Worm (Caenorhabditis elegans) whole organism, mixed stage, embryonic: ENCODE measurements around the gene K01A12.3.

Experiments used
- M03D4.4 ChIP-seq: sonication (generic microtip); optimal IDR thresholded peaks from 2 replicates; lab custom pipeline; 2017; ENCODE audit warnings: mild to moderate bottlenecking, missing genetic modification characterization, missing compliant biosample characterization
- bed-3 ChIP-seq: fragments of 200-800 bp; sonication (Bioruptor generic); optimal IDR thresholded peaks from 3 replicates; lab custom pipeline; 2018; ENCODE audit warnings: mild to moderate bottlenecking, missing genetic modification characterization, moderate library complexity, missing compliant biosample characterization
- blmp-1 ChIP-seq: fragments of 150-350 bp; optimal IDR thresholded peaks from 2 replicates; lab custom pipeline; 2014; ENCODE audit warnings: missing biosample characterization, missing genetic modification characterization
- ceh-43 ChIP-seq: fragments of 200-800 bp; sonication (Bioruptor generic); optimal IDR thresholded peaks from 2 replicates; lab custom pipeline; 2018; ENCODE audit warnings: mild to moderate bottlenecking, missing genetic modification characterization, moderate library complexity, missing compliant biosample characterization
- ces-1 ChIP-seq: fragments of 150-350 bp; optimal IDR thresholded peaks from 2 replicates; lab custom pipeline; 2014; ENCODE audit warnings: missing biosample characterization, missing genetic modification reagents, missing genetic modification characterization
- cnd-1 ChIP-seq: fragments of 200-800 bp; sonication (Bioruptor generic); optimal IDR thresholded peaks from 2 replicates; lab custom pipeline; 2018; ENCODE audit warnings: mild to moderate bottlenecking, missing genetic modification characterization, missing compliant biosample characterization
- drap-1 ChIP-seq: fragments of 200-800 bp; sonication (Bioruptor generic); optimal IDR thresholded peaks from 3 replicates; lab custom pipeline; 2018; ENCODE audit warnings: mild to moderate bottlenecking, missing genetic modification characterization, missing compliant biosample characterization
- hlh-1 ChIP-seq: fragments of 150-350 bp; optimal IDR thresholded peaks from 2 replicates; lab custom pipeline; 2014; ENCODE audit warnings: missing biosample characterization, missing genetic modification reagents, missing genetic modification characterization
- lin-32 ChIP-seq: fragments of 200-800 bp; sonication (Bioruptor generic); optimal IDR thresholded peaks from 2 replicates; lab custom pipeline; 2018; ENCODE audit warnings: mild to moderate bottlenecking, missing genetic modification characterization, missing compliant biosample characterization
- mab-5 ChIP-seq: fragments of 150-350 bp; optimal IDR thresholded peaks from 2 replicates; lab custom pipeline; 2014; ENCODE audit warnings: missing biosample characterization, missing genetic modification characterization
- mls-2 ChIP-seq: sonication (generic microtip); optimal IDR thresholded peaks from 2 replicates; lab custom pipeline; 2016; ENCODE audit warnings: mild to moderate bottlenecking, missing genetic modification characterization, moderate library complexity, missing compliant biosample characterization
- nhr-12 ChIP-seq: fragments of 150-350 bp; optimal IDR thresholded peaks from 2 replicates; lab custom pipeline; 2014; ENCODE audit warnings: missing biosample characterization, missing genetic modification characterization
- nhr-237 ChIP-seq: fragments of 150-350 bp; optimal IDR thresholded peaks from 2 replicates; lab custom pipeline; 2014; ENCODE audit warnings: missing biosample characterization, missing genetic modification characterization
- sem-2 ChIP-seq: fragments of 200-800 bp; sonication (Bioruptor generic); optimal IDR thresholded peaks from 2 replicates; lab custom pipeline; 2018; ENCODE audit warnings: mild to moderate bottlenecking, missing genetic modification characterization, missing compliant biosample characterization
- snpc-4 ChIP-seq: fragments of 150-350 bp; optimal IDR thresholded peaks from 2 replicates; lab custom pipeline; 2014; ENCODE audit warnings: missing biosample characterization, missing genetic modification characterization
- unc-120 ChIP-seq: sonication (generic microtip); optimal IDR thresholded peaks from 2 replicates; lab custom pipeline; 2017; ENCODE audit warnings: missing genetic modification characterization, missing compliant biosample characterization; ENCODE audit not compliant: poor library complexity, severe bottlenecking
- unc-39 ChIP-seq: fragments of 150-350 bp; optimal IDR thresholded peaks from 2 replicates; lab custom pipeline; 2014; ENCODE audit warnings: missing biosample characterization, missing genetic modification characterization
- zip-8 ChIP-seq: fragments of 150-350 bp; optimal IDR thresholded peaks from 2 replicates; lab custom pipeline; 2014; ENCODE audit warnings: missing biosample characterization, missing genetic modification characterization
- ztf-11 ChIP-seq: fragments of 150-350 bp; optimal IDR thresholded peaks from 2 replicates; lab custom pipeline; 2014; ENCODE audit warnings: missing biosample characterization, missing genetic modification characterization

K01A12.3 gene

ce11 chrX:8582767-8583360, 42.1 kb downstream of the K01A12.3 start:
- no peak for TF ChIP-seq bed-3 (GFP tag; lab: Kevin White, UChicago)
- TF ChIP-seq snpc-4 (tag; lab: Kevin White, UChicago): no peak
- TF ChIP-seq M03D4.4: no peak
- TF ChIP-seq drap-1 (GFP tag; lab: Kevin White, UChicago): no peak
- TF ChIP-seq zip-8 (tag; lab: Kevin White, UChicago): no peak
- no peak for TF ChIP-seq sem-2 (GFP tag; lab: Kevin White, UChicago)
- no peak for TF ChIP-seq unc-120 (tag; lab: Kevin White, UChicago)
- TF ChIP-seq mls-2 (tag; lab: Kevin White, UChicago): no peak
- TF ChIP-seq hlh-1 (tag; lab: Kevin White, UChicago): no peak
- TF ChIP-seq unc-39 (tag; lab: Kevin White, UChicago): no peak

ce11 chrX:8581447-8581846, 43.5 kb downstream of the K01A12.3 start, which contains the start of gene F18E9.8:
Gene F18E9.8 (minus strand): TSS chrX:8581547.
- no peak for TF ChIP-seq cnd-1 (tag; lab: Kevin White, UChicago)
- TF ChIP-seq hlh-1 (tag; lab: Kevin White, UChicago): no peak
- no peak for TF ChIP-seq mls-2 (tag; lab: Kevin White, UChicago)
- TF ChIP-seq blmp-1 (tag; lab: Kevin White, UChicago): no peak
- no peak for TF ChIP-seq lin-32 (GFP tag; lab: Kevin White, UChicago)

ce11 chrX:8580217-8580616, 44.8 kb downstream of the K01A12.3 start, which contains the start of gene F18E9.4:
Gene F18E9.4 (plus strand): TSS chrX:8580517.
- TF ChIP-seq unc-39 (tag; lab: Kevin White, UChicago): no peak
- no peak for TF ChIP-seq ces-1
- TF ChIP-seq M03D4.4: no peak
- TF ChIP-seq mls-2 (tag; lab: Kevin White, UChicago): no peak
- no peak for TF ChIP-seq nhr-237 (tag; lab: Kevin White, UChicago)
- no peak for TF ChIP-seq blmp-1 (tag; lab: Kevin White, UChicago)
- no peak for TF ChIP-seq ztf-11
- no peak for TF ChIP-seq lin-32 (GFP tag; lab: Kevin White, UChicago)
- TF ChIP-seq zip-8 (tag; lab: Kevin White, UChicago): no peak
- no peak for TF ChIP-seq nhr-12
- no peak for TF ChIP-seq ceh-43 (GFP tag; lab: Kevin White, UChicago)
- no peak for TF ChIP-seq mab-5 (tag; lab: Kevin White, UChicago)

ce11 chrX:8570997-8571517, 53.9 kb downstream of the K01A12.3 start, which contains the start of gene jmjd-3.1:
Gene jmjd-3.1 (plus strand): TSS chrX:8571047.
- TF ChIP-seq bed-3 (GFP tag; lab: Kevin White, UChicago) (no peak), unc-39 (tag; lab: Kevin White, UChicago) (no peak)
